Worm (Caenorhabditis elegans): Measurements from ENCODE around the gene C52B9.19.

C52B9.19 gene

DNA sequence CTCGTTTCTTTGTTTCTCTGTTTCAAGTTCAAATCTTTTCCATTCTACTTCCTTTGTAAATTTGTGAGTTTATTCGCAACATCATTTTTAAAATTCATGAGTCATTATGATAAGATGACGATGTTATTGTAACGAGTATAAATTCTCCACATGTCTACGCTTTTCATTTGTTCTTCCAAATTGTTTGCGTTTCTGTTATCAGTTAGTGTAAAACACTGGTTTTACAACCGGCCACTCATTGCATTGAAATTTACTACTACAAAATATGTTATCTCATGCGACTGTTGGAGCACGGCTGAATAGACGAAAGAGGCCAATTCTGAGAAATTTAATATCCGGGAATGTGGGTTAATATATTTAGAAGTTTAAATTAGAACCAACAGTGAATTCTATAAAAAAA is at the start of gene C52B9.19:
Gene C52B9.19, plus strand, starts transcription at position 176 of the 400 bp plus-strand sequence.
- TF ChIP-seq eor-1 (tag; optimal IDR thresholded peaks at IDR 0.05): no peak
- TF ChIP-seq ceh-9 (tag; optimal IDR thresholded peaks at IDR 0.05): no peak
- no peak for TF ChIP-seq skn-1 (tag; optimal IDR thresholded peaks at IDR 0.05)
- TF ChIP-seq pqm-1 (tag; optimal IDR thresholded peaks at IDR 0.05): peak; percentile 82
- no peak for TF ChIP-seq egl-5 (tag; optimal IDR thresholded peaks at IDR 0.05)
- TF ChIP-seq elt-2 (tag; optimal IDR thresholded peaks at IDR 0.05): peak; percentile 68
- TF ChIP-seq ztf-11 (tag; optimal IDR thresholded peaks at IDR 0.05): no peak
- peak; percentile 57 for TF ChIP-seq pha-4 (tag; optimal IDR thresholded peaks at IDR 0.05)
- no peak for TF ChIP-seq nhr-25 (tag; optimal IDR thresholded peaks at IDR 0.05)
- no peak for TF ChIP-seq ama-1 (optimal IDR thresholded peaks at IDR 0.05)
- TF ChIP-seq ceh-16 (tag; optimal IDR thresholded peaks at IDR 0.05): no peak

DNA sequence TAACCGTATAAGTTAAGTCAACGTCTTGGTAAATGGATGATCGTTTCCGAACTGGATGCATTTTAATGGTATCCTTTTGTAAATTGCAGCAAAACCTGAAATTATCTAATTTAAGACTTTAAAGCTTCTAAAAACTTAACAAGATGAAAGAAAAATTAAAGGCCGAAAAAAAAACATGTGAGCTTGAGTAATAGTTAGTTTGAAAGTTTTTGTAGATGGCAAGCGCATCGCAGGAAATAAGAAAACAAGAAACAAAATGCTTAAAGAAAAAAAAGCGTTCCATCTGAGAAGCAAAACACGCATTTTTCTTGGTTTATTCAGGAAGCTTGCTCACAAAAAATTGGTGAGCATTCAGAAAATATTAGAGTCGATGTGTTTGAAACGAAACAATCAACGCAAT is 46.6 kb upstream of the C52B9.19 start, which contains the start of gene rab-37:
Gene rab-37, minus strand, starts transcription at position 101 of the 400 bp plus-strand sequence.
- TF ChIP-seq lin-15B (tag; optimal IDR thresholded peaks at IDR 0.05): no peak
- no peak for TF ChIP-seq ceh-28 (tag; optimal IDR thresholded peaks at IDR 0.05)
- no peak for TF ChIP-seq lin-39 (tag; optimal IDR thresholded peaks at IDR 0.05)
- no peak for TF ChIP-seq nhr-77 (tag; optimal IDR thresholded peaks at IDR 0.05)
- no peak for TF ChIP-seq R02D3.7 (tag; optimal IDR thresholded peaks at IDR 0.05)
- TF ChIP-seq nhr-43 (tag; optimal IDR thresholded peaks at IDR 0.05; ENCODE audit: poor library complexity, severe bottlenecking): no peak
- no peak for TF ChIP-seq fkh-2 (tag; optimal IDR thresholded peaks at IDR 0.05)
- no peak for TF ChIP-seq egl-27 (tag; optimal IDR thresholded peaks at IDR 0.05)
- TF ChIP-seq pqm-1 (tag; optimal IDR thresholded peaks at IDR 0.05): no peak
- TF ChIP-seq tbx-2 (tag; optimal IDR thresholded peaks at IDR 0.05): no peak

DNA sequence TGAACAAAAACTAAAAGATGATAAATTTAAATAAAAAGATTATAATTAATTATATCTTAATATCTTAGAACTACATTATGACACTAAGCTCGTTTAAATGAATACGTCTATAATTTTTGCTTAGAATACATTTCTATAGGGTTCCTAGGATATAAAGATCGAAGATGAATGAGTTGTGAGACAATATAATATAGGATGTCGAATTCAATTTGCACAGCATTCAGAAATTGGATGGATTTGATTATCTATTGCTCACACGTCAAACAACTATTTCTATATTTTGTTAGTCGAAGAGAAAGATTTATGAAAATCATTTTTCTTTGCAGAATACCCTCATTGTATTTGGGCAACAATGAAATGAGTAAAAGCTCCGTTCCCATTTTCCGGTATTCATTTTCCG is 43.4 kb upstream of the C52B9.19 start:
- TF ChIP-seq fkh-10 (GFP tag; optimal IDR thresholded peaks at IDR 0.05): peak; percentile 45
- TF ChIP-seq ceh-9 (tag; optimal IDR thresholded peaks at IDR 0.05): no peak
- no peak for TF ChIP-seq unc-39 (tag; optimal IDR thresholded peaks at IDR 0.05)

DNA sequence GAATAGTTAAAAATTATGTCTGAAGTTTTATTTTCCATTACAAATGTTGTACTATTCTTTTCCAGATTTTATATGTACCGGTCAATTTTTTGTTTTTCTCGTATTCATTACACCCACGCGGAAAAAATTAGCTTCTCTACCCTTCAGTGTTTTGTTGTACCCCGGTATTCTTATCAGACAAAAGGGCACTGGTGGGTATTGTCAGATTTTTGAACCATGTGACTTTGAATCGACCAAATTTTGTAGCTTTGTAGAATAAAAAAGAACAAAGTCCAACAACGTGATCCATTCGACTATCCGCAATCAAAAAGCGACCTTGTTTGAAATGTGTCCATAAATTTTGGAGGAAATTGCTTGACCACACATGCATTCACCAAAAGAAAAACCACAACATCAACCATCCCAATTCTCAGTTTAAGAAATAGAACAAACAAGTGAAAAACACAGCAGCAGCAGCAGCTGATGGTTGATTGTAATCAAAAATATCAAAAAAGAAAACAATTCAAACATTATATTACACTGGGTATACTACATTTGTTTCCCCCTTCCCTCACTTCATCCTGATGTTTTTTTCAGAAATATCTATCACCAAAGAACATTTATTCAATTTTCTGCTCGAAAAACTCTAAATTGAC is 37.7 kb upstream of the C52B9.19 start:
- no peak for TF ChIP-seq nhr-12 (tag; optimal IDR thresholded peaks at IDR 0.05)
- peak; percentile 9 for TF ChIP-seq pha-4 (tag; optimal IDR thresholded peaks at IDR 0.05)
- TF ChIP-seq jun-1 (tag; optimal IDR thresholded peaks at IDR 0.05): peak; percentile 58
- no peak for TF ChIP-seq eor-1 (tag; optimal IDR thresholded peaks at IDR 0.05)
- TF ChIP-seq pqm-1 (tag; optimal IDR thresholded peaks at IDR 0.05): peak; percentile 37
- TF ChIP-seq elt-2 (tag; optimal IDR thresholded peaks at IDR 0.05): peak; percentile 42
- TF ChIP-seq egl-5 (tag; optimal IDR thresholded peaks at IDR 0.05): no peak
- no peak for TF ChIP-seq fkh-10 (GFP tag; optimal IDR thresholded peaks at IDR 0.05)
- peak; percentile 38 for TF ChIP-seq nhr-43 (tag; optimal IDR thresholded peaks at IDR 0.05; ENCODE audit: poor library complexity, severe bottlenecking)

DNA sequence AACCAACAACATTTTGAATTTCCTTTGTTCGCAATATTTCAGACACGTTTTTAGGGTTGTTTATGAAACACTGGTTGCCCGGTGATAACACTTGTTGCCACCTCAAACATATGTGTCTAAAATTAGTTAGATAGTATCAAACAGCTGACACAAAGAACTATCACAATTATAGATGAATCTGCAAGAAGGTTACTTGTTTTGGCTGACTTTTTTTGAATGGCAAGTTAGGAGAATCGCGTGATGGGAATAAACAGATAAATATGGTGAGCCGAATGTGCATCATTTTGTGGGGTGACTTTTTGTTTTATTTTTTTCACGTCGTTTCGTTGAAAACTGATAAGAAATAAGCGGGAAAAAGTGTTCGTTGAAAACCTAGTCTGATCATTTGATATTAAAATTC is 37.2 kb upstream of the C52B9.19 start:
- TF ChIP-seq ceh-82 (tag; optimal IDR thresholded peaks at IDR 0.05) (no peak), pha-4 (tag; optimal IDR thresholded peaks at IDR 0.05) (peak; percentile 42), elt-2 (tag; optimal IDR thresholded peaks at IDR 0.05) (peak; percentile 89), ama-1 (optimal IDR thresholded peaks at IDR 0.05) (no peak), fos-1 (tag; optimal IDR thresholded peaks at IDR 0.05) (no peak), elt-1 (tag; optimal IDR thresholded peaks at IDR 0.05) (peak; percentile 28), pqm-1 (tag; optimal IDR thresholded peaks at IDR 0.05) (peak; percentile 91)

DNA sequence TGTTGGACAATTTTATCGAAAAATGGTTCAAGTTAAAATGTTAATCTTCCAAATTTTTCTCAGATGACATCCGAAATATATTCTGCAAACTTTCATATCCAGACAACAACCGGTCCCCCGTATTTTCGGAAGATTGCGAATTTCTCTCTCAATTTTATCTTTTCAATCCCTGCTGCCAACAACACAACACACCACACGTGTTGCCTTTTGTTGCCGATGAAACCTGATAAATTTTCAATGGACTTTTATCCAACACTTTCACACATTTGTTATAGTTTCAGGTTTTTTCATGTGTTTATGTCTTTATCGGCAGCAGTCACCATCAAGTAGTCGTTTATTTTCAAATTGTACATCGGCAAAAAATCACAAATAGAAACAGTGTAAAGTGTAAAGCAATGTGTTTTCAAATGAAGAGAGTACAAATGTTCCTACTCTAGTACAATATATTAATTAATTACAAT is 36.1 kb upstream of the C52B9.19 start:
- TF ChIP-seq zag-1 (tag; optimal IDR thresholded peaks at IDR 0.05) (no peak), ztf-4 (tag; optimal IDR thresholded peaks at IDR 0.05) (no peak), nhr-43 (tag; optimal IDR thresholded peaks at IDR 0.05; ENCODE audit: poor library complexity, severe bottlenecking) (peak; percentile 68), hmg-11 (tag; optimal IDR thresholded peaks at IDR 0.05) (no peak), mml-1 (tag; optimal IDR thresholded peaks at IDR 0.05) (no peak), pha-4 (tag; optimal IDR thresholded peaks at IDR 0.05) (peak; percentile 17), eor-1 (tag; optimal IDR thresholded peaks at IDR 0.05) (no peak), elt-3 (tag; optimal IDR thresholded peaks at IDR 0.05) (no peak), elt-1 (tag; optimal IDR thresholded peaks at IDR 0.05) (no peak), elt-2 (tag; optimal IDR thresholded peaks at IDR 0.05) (peak; percentile 53), ama-1 (optimal IDR thresholded peaks at IDR 0.05) (peak; percentile 95), ztf-11 (tag; optimal IDR thresholded peaks at IDR 0.05) (no peak), pqm-1 (tag; optimal IDR thresholded peaks at IDR 0.05) (peak; percentile 71), ZK546.5 (tag; optimal IDR thresholded peaks at IDR 0.05) (no peak), nhr-76 (tag; optimal IDR thresholded peaks at IDR 0.05) (no peak), nhr-12 (tag; optimal IDR thresholded peaks at IDR 0.05) (no peak), lsy-12 (tag; optimal IDR thresholded peaks at IDR 0.05) (peak; percentile 2), nhr-25 (tag; optimal IDR thresholded peaks at IDR 0.05) (peak; percentile 43), R02D3.7 (tag; optimal IDR thresholded peaks at IDR 0.05) (no peak), nfya-1 (tag; optimal IDR thresholded peaks at IDR 0.05; ENCODE audit: insufficient read depth) (peak; percentile 38)

Measured in whole organism, L3 larva.